Fruit fly (Drosophila melanogaster) whole organism, adult: ENCODE results near the gene CG12502.

Source experiments
- CG11617 ChIP-seq: fragments of 200-800 bp; sonication (Bioruptor generic); optimal IDR thresholded peaks from 2 replicates; lab custom pipeline; 2017; ENCODE audit warnings: mild to moderate bottlenecking, missing biosample characterization, missing genetic modification reagents, missing genetic modification characterization
- CG12768 ChIP-seq: fragments of 200-800 bp; sonication (Bioruptor generic); optimal IDR thresholded peaks from 2 replicates; lab custom pipeline; 2017; ENCODE audit warnings: missing biosample characterization, missing genetic modification characterization, mild to moderate bottlenecking, moderate library complexity, missing genetic modification reagents
- CG14711 ChIP-seq: fragments of 200-800 bp; sonication (Bioruptor generic); optimal IDR thresholded peaks from 2 replicates; lab custom pipeline; 2018; ENCODE audit warnings: missing biosample characterization, mild to moderate bottlenecking, missing genetic modification characterization, moderate library complexity
- CG1620 ChIP-seq: fragments of 200-800 bp; sonication (Bioruptor generic); optimal IDR thresholded peaks from 2 replicates; lab custom pipeline; 2016; ENCODE audit warnings: missing biosample characterization, missing genetic modification characterization
- CG33017 ChIP-seq: fragments of 200-800 bp; sonication (Bioruptor generic); optimal IDR thresholded peaks from 2 replicates; lab custom pipeline; 2018; ENCODE audit warnings: missing biosample characterization, mild to moderate bottlenecking, missing genetic modification characterization, moderate library complexity
- CG5204 ChIP-seq: fragments of 200-800 bp; sonication (Bioruptor generic); optimal IDR thresholded peaks from 2 replicates; lab custom pipeline; 2016; ENCODE audit warnings: missing biosample characterization, missing genetic modification characterization
- CG7045 ChIP-seq: fragments of 200-800 bp; sonication (Bioruptor generic); optimal IDR thresholded peaks from 2 replicates; lab custom pipeline; 2017; ENCODE audit warnings: missing biosample characterization, mild to moderate bottlenecking, missing genetic modification characterization
- CG7101 ChIP-seq: fragments of 200-800 bp; sonication (Bioruptor generic); optimal IDR thresholded peaks from 2 replicates; lab custom pipeline; 2018; ENCODE audit warnings: missing biosample characterization, mild to moderate bottlenecking, missing genetic modification characterization, moderate library complexity
- Clk ChIP-seq: fragments of 200-800 bp; sonication (Bioruptor generic); optimal IDR thresholded peaks from 2 replicates; lab custom pipeline; 2017; ENCODE audit warnings: missing biosample characterization, missing genetic modification characterization
- Crg-1 ChIP-seq: fragments of 200-800 bp; sonication (Bioruptor generic); optimal IDR thresholded peaks from 2 replicates; lab custom pipeline; 2016; ENCODE audit warnings: missing biosample characterization, missing genetic modification characterization
- Hr96 ChIP-seq: fragments of 200-800 bp; sonication (Bioruptor generic); optimal IDR thresholded peaks from 2 replicates; lab custom pipeline; 2016; ENCODE audit warnings: missing biosample characterization, missing genetic modification characterization
- Mnt ChIP-seq: fragments of 200-800 bp; sonication (Bioruptor generic); optimal IDR thresholded peaks from 2 replicates; lab custom pipeline; 2016; ENCODE audit warnings: missing biosample characterization, mild to moderate bottlenecking, missing genetic modification characterization
- bab1 ChIP-seq: fragments of 200-800 bp; sonication (Bioruptor generic); optimal IDR thresholded peaks from 3 replicates; lab custom pipeline; 2019; ENCODE audit warnings: missing biosample characterization, mild to moderate bottlenecking, missing genetic modification characterization, moderate library complexity
- cic ChIP-seq: fragments of 200-800 bp; sonication (Bioruptor generic); optimal IDR thresholded peaks from 2 replicates; lab custom pipeline; 2017; ENCODE audit warnings: missing biosample characterization, mild to moderate bottlenecking, missing genetic modification characterization, moderate library complexity
- cnc ChIP-seq, 2 experiments: fragments of >200 bp; optimal IDR thresholded peaks; 2 replicates each; lab custom pipeline; 2017
- kay ChIP-seq: fragments of 200-800 bp; sonication (Bioruptor generic); peaks from one replicate; lab custom pipeline; 2016; ENCODE audit warnings: missing biosample characterization, missing genetic modification characterization, borderline replicate concordance
- ovo ChIP-seq: fragments of 200-800 bp; sonication (Bioruptor generic); optimal IDR thresholded peaks from 2 replicates; lab custom pipeline; 2016; ENCODE audit warnings: missing biosample characterization, missing genetic modification characterization
- pad ChIP-seq: fragments of 200-800 bp; sonication (Bioruptor generic); optimal IDR thresholded peaks from 3 replicates; lab custom pipeline; 2017; ENCODE audit warnings: missing biosample characterization, missing genetic modification characterization, mild to moderate bottlenecking, moderate library complexity, missing genetic modification reagents
- tj ChIP-seq: fragments of 200-800 bp; sonication (Bioruptor generic); optimal IDR thresholded peaks from 3 replicates; lab custom pipeline; 2017; ENCODE audit warnings: missing biosample characterization, mild to moderate bottlenecking, missing genetic modification characterization, moderate library complexity
- toe ChIP-seq: fragments of 200-800 bp; sonication (Bioruptor generic); optimal IDR thresholded peaks from 2 replicates; lab custom pipeline; 2016; ENCODE audit warnings: missing biosample characterization, missing genetic modification characterization

CG12502 gene

dm6 chr3L:900466-901249, 35.5 kb downstream of the CG12502 start:
- TF ChIP-seq CG5204 (GFP tag; lab: Kevin White, UChicago) (no peak), Hr96 (no peak), CG7101 (tag; lab: Kevin White, UChicago) (no peak), tj (GFP tag; lab: Kevin White, UChicago) (no peak), CG1620 (GFP tag; lab: Kevin White, UChicago) (no peak), Clk (GFP tag; lab: Kevin White, UChicago) (no peak), Crg-1 (GFP tag; lab: Kevin White, UChicago) (no peak), pad (no peak), CG14711 (tag; lab: Kevin White, UChicago) (no peak), ovo (GFP tag; lab: Kevin White, UChicago) (no peak), kay (GFP tag; lab: Kevin White, UChicago) (no peak), CG11617 (GFP tag; lab: Kevin White, UChicago) (no peak), cnc (optimal IDR thresholded peaks at IDR 0.05; lab: Kevin White, UChicago) (no peak), CG7045 (GFP tag; lab: Kevin White, UChicago) (no peak), CG12768 (no peak), CG33017 (tag; lab: Kevin White, UChicago) (no peak), Mnt (GFP tag; lab: Kevin White, UChicago) (no peak)

dm6 chr3L:901442-901841, 36.2 kb downstream of the CG12502 start:
- no peak for TF ChIP-seq CG14711 (tag; lab: Kevin White, UChicago)

- TF ChIP-seq CG12768, result no peak
- TF ChIP-seq tj (GFP tag; lab: Kevin White, UChicago), result no peak
- TF ChIP-seq CG7101 (tag; lab: Kevin White, UChicago), result no peak
- TF ChIP-seq Crg-1 (GFP tag; lab: Kevin White, UChicago), result no peak
- TF ChIP-seq Mnt (GFP tag; lab: Kevin White, UChicago), result no peak
- TF ChIP-seq CG11617 (GFP tag; lab: Kevin White, UChicago), result no peak
- TF ChIP-seq cic, result no peak
- no peak for TF ChIP-seq Hr96
- TF ChIP-seq toe (GFP tag; lab: Kevin White, UChicago), result no peak
- TF ChIP-seq cnc (optimal IDR thresholded peaks at IDR 0.05; lab: Kevin White, UChicago), result no peak
- no peak for TF ChIP-seq CG1620 (GFP tag; lab: Kevin White, UChicago)
Measured at dm6 chr3L:902598-902997, 37.4 kb downstream of the CG12502 start, which contains the start of gene mat. mat (plus strand) TSS chr3L:902898.

- TF ChIP-seq Clk (GFP tag; lab: Kevin White, UChicago) (no peak), Crg-1 (GFP tag; lab: Kevin White, UChicago) (no peak), ovo (GFP tag; lab: Kevin White, UChicago) (no peak), Hr96 (no peak), Mnt (GFP tag; lab: Kevin White, UChicago) (no peak), CG14711 (tag; lab: Kevin White, UChicago) (no peak), cic (no peak), bab1 (GFP tag; lab: Kevin White, UChicago) (no peak), tj (GFP tag; lab: Kevin White, UChicago) (no peak), cnc (optimal IDR thresholded peaks at IDR 0.05; lab: Kevin White, UChicago) (no peak), pad (no peak), CG1620 (GFP tag; lab: Kevin White, UChicago) (no peak), CG11617 (GFP tag; lab: Kevin White, UChicago) (no peak), CG12768 (no peak), toe (GFP tag; lab: Kevin White, UChicago) (no peak), CG7045 (GFP tag; lab: Kevin White, UChicago) (no peak), CG33017 (tag; lab: Kevin White, UChicago) (no peak), CG5204 (GFP tag; lab: Kevin White, UChicago) (no peak), kay (GFP tag; lab: Kevin White, UChicago) (no peak)
Measured at dm6 chr3L:903900-904299, 38.7 kb downstream of the CG12502 start.

dm6 chr3L:904364-904763, 39.2 kb downstream of the CG12502 start:
- TF ChIP-seq CG33017 (tag; lab: Kevin White, UChicago), result no peak
- no peak for TF ChIP-seq toe (GFP tag; lab: Kevin White, UChicago)
- no peak for TF ChIP-seq Mnt (GFP tag; lab: Kevin White, UChicago)
- TF ChIP-seq pad, result no peak
- no peak for TF ChIP-seq Clk (GFP tag; lab: Kevin White, UChicago)
- no peak for TF ChIP-seq ovo (GFP tag; lab: Kevin White, UChicago)

dm6 chr3L:904991-905745, 40.0 kb downstream of the CG12502 start:
- TF ChIP-seq CG14711 (tag; lab: Kevin White, UChicago), result no peak
- TF ChIP-seq tj (GFP tag; lab: Kevin White, UChicago), result no peak
- TF ChIP-seq CG1620 (GFP tag; lab: Kevin White, UChicago), result no peak
- no peak for TF ChIP-seq ovo (GFP tag; lab: Kevin White, UChicago)
- TF ChIP-seq CG5204 (GFP tag; lab: Kevin White, UChicago), result no peak
- no peak for TF ChIP-seq bab1 (GFP tag; lab: Kevin White, UChicago)
